Fruit fly (Drosophila melanogaster) whole organism, wandering third instar larva: Measurements from ENCODE around the gene CheB38a.

Source experiments
- Abd-B ChIP-seq: fragments of >200 bp; optimal IDR thresholded peaks from 2 replicates; lab custom pipeline; 2017; ENCODE audit warnings: missing biosample characterization, missing genetic modification characterization
- GATAd ChIP-seq: sonication (Bioruptor generic); optimal IDR thresholded peaks from 2 replicates; lab custom pipeline; 2016; ENCODE audit warnings: missing biosample characterization, missing genetic modification characterization
- Mio ChIP-seq: sonication (Bioruptor generic); optimal IDR thresholded peaks from 2 replicates; lab custom pipeline; 2016; ENCODE audit warnings: missing biosample characterization, missing genetic modification characterization
- Myc ChIP-seq: fragments of >200 bp; optimal IDR thresholded peaks from 2 replicates; lab custom pipeline; 2017
- Vsx2 ChIP-seq: fragments of 200-300, 225-300 bp; sonication (Bioruptor generic); optimal IDR thresholded peaks from 2 replicates; lab custom pipeline; 2018; ENCODE audit warnings: missing biosample characterization, missing genetic modification characterization; ENCODE audit not compliant: partially characterized antibody
- dsf ChIP-seq: sonication (Bioruptor generic); optimal IDR thresholded peaks from 2 replicates; lab custom pipeline; 2016; ENCODE audit warnings: missing biosample characterization, missing genetic modification characterization, borderline replicate concordance
- fru ChIP-seq: fragments of 200-800 bp; sonication (Bioruptor generic); optimal IDR thresholded peaks from 3 replicates; lab custom pipeline; 2016; ENCODE audit warnings: missing biosample characterization, mild to moderate bottlenecking, missing genetic modification characterization
- h ChIP-seq: fragments of 200-800 bp; sonication (Bioruptor generic); optimal IDR thresholded peaks from 3 replicates; lab custom pipeline; 2016; ENCODE audit warnings: missing biosample characterization, mild to moderate bottlenecking, missing genetic modification characterization
- psq ChIP-seq: fragments of 200-800 bp; sonication (Bioruptor generic); optimal IDR thresholded peaks from 3 replicates; lab custom pipeline; 2017; ENCODE audit warnings: missing biosample characterization, mild to moderate bottlenecking, missing genetic modification characterization, moderate library complexity
- rgr ChIP-seq: fragments of 200-800 bp; sonication (Bioruptor generic); optimal IDR thresholded peaks from 3 replicates; lab custom pipeline; 2016; ENCODE audit warnings: missing biosample characterization, mild to moderate bottlenecking, missing genetic modification characterization
- woc ChIP-seq: sonication (Bioruptor generic); optimal IDR thresholded peaks from 2 replicates; lab custom pipeline; 2016; ENCODE audit warnings: missing biosample characterization, mild to moderate bottlenecking, missing genetic modification characterization

DNA sequence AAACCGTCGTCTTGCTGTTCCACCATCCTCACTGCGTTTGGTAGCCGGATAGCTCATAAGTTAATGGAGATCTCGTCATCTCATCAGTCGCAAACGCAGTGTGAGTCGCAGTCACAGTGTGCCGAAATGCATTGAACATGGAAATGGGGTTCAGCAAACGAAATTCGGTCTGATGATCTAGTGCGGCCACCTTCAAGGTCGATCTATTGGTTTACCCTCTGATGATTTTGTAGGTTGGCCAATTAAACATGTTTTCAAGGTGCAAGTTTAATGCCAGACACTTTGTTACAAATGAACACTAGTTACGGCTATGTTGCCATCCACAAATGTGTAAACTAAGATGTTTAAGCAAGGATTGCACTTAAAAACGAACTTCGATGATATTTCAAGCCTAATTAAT, 15.5 kb downstream of the CheB38a start:
- no peak for TF ChIP-seq fru
- no peak for TF ChIP-seq psq (GFP tag; lab: Kevin White, UChicago)
- TF ChIP-seq dsf: no peak
- TF ChIP-seq h (GFP tag; lab: Kevin White, UChicago): no peak
- TF ChIP-seq woc (GFP tag; lab: Kevin White, UChicago): no peak
- no peak for TF ChIP-seq rgr (GFP tag; lab: Kevin White, UChicago)
- no peak for TF ChIP-seq GATAd (GFP tag; lab: Kevin White, UChicago)
- TF ChIP-seq Abd-B (GFP tag; lab: Kevin White, UChicago): no peak
- TF ChIP-seq Myc: no peak
- TF ChIP-seq Mio: no peak
- TF ChIP-seq Vsx2 (GFP tag; lab: Kevin White, UChicago): no peak
